Fruit fly (Drosophila melanogaster) Kc167 (cell line): ENCODE data around the gene CG43338.

ENCODE experiments used
- Sin3A ChIP-seq: fragments of >200 bp; optimal IDR thresholded peaks from 2 replicates; lab custom pipeline; 2018; ENCODE audit warnings: missing external identifiers
- h ChIP-seq: fragments of >200 bp; optimal IDR thresholded peaks from 3 replicates; lab custom pipeline; 2018; ENCODE audit warnings: missing external identifiers
- insv ChIP-seq: fragments of >200 bp; optimal IDR thresholded peaks from 3 replicates; lab custom pipeline; 2018; ENCODE audit warnings: missing external identifiers
- psq ChIP-seq: fragments of >200 bp; optimal IDR thresholded peaks from 2 replicates; lab custom pipeline; 2017; ENCODE audit warnings: missing external identifiers

DNA sequence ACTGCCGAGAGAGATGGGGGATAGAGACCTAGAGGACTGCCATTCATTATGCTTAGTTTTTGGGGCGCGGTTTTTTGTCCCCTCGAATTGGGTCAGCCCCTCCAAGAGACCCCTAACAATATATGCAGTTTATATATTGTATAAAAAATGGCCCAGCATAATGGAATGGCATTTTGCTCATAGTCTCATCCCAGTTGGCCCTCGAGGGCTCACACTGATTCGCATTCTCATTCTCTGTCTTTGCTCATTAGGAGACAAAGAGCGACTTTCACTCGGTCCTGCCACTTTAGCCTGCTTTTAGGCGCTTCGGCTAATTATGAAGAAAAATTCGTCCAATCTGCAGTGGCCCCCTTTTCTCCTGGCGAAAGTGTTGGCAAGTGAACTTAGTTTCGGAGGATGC lies 47.6 kb downstream of the CG43338 start:
- TF ChIP-seq insv (no peak), h (lab: Kevin White, UChicago) (no peak), psq (lab: Kevin White, UChicago) (no peak), Sin3A (lab: Kevin White, UChicago) (no peak)
